Worm (Caenorhabditis elegans): ENCODE measurements around the gene F56D6.8.
"Not testable (repeated sequence)": the region's sequence is repeated elsewhere in the genome, so short reads cannot be mapped to it uniquely, and the experiment has no call there.

The F56D6.8 gene

ce11 chrIV:3894004-3894480 lies at the start of gene F56D6.8:
Gene F56D6.8, minus strand, starts transcription at chrIV:3894430.
- peak in 1 of 2 experiments; percentile 74 for TF ChIP-seq unc-62 (GFP tag; optimal IDR thresholded peaks at IDR 0.05 in 1 of 2)
- no peak for TF ChIP-seq unc-62 (tag; optimal IDR thresholded peaks at IDR 0.05)
- TF ChIP-seq nhr-77 (tag; optimal IDR thresholded peaks at IDR 0.05): no peak

ce11 chrIV:3943003-3943402 lies 48.8 kb upstream of the F56D6.8 start, which contains the start of gene Y46C8AL.11:
Gene Y46C8AL.11, plus strand, starts transcription at chrIV:3943303.
- TF ChIP-seq mxl-3 (GFP tag; optimal IDR thresholded peaks at IDR 0.05) (no peak), daf-8 (GFP tag; IDR thresholded peaks at IDR 0.05) (no peak), zag-1 (tag; optimal IDR thresholded peaks at IDR 0.05) (no peak), saeg-2 (GFP tag; IDR thresholded peaks at IDR 0.05) (no peak), Y105C5A.15 (GFP tag; IDR thresholded peaks at IDR 0.05) (no peak)

- TF ChIP-seq pqm-1 (tag; optimal IDR thresholded peaks at IDR 0.05) (peak; percentile 6), fos-1 (tag; optimal IDR thresholded peaks at IDR 0.05) (no peak), nhr-28 (tag; optimal IDR thresholded peaks at IDR 0.05) (peak; percentile 87), madf-5 (GFP tag; IDR thresholded peaks at IDR 0.05) (no peak), ceh-82 (tag; optimal IDR thresholded peaks at IDR 0.05) (no peak), F26F4.8 (GFP tag; conservative IDR thresholded peaks at IDR 0.05) (no peak), unc-39 (tag; optimal IDR thresholded peaks at IDR 0.05) (no peak), nhr-77 (tag; optimal IDR thresholded peaks at IDR 0.05) (peak; percentile 54), aha-1 (tag) (peak; percentile 87), unc-62 (GFP tag; optimal IDR thresholded peaks at IDR 0.05 in 1 of 2) (peak in 1 of 2 experiments; percentile 35), unc-62 (tag; optimal IDR thresholded peaks at IDR 0.05) (no peak), daf-8 (GFP tag; IDR thresholded peaks at IDR 0.05) (no peak)
Observed at ce11 chrIV:3941658-3942328, 47.6 kb upstream of the F56D6.8 start, which contains the start of gene clec-174. Gene clec-174, minus strand, starts transcription at chrIV:3941708.

- TF ChIP-seq hif-1 (tag; optimal IDR thresholded peaks at IDR 0.05) (no peak), aha-1 (tag) (peak; percentile 57), unc-62 (GFP tag; optimal IDR thresholded peaks at IDR 0.05 in 1 of 2) (peak in 1 of 2 experiments; percentile 55), unc-62 (tag; optimal IDR thresholded peaks at IDR 0.05) (no peak), F37D6.2 (tag; optimal IDR thresholded peaks at IDR 0.05) (no peak)
Observed at ce11 chrIV:3937097-3937496, 42.9 kb upstream of the F56D6.8 start, which contains the start of gene clec-71. Gene clec-71, plus strand, starts transcription at chrIV:3937458.

ce11 chrIV:3932408-3932807 lies 38.2 kb upstream of the F56D6.8 start, which contains the start of gene clec-70:
Gene clec-70, plus strand, starts transcription at chrIV:3932708.
- not testable (repeated sequence) for TF ChIP-seq nhr-77 (tag; optimal IDR thresholded peaks at IDR 0.05); Y75B8A.6 (GFP tag; IDR thresholded peaks at IDR 0.05); D1046.2 (GFP tag; IDR thresholded peaks at IDR 0.05)

ce11 chrIV:3926117-3926516 lies 31.9 kb upstream of the F56D6.8 start, which contains the start of gene clec-68:
Gene clec-68, plus strand, starts transcription at chrIV:3926417.
- TF ChIP-seq nhr-237 (tag; optimal IDR thresholded peaks at IDR 0.05): no peak
- no peak for TF ChIP-seq dpl-1 (GFP tag; optimal IDR thresholded peaks at IDR 0.05)
- TF ChIP-seq F10B5.3 (tag; optimal IDR thresholded peaks at IDR 0.05): no peak
- TF ChIP-seq fos-1 (tag; optimal IDR thresholded peaks at IDR 0.05): no peak
- no peak for TF ChIP-seq nhr-10 (tag; optimal IDR thresholded peaks at IDR 0.05)
- no peak for TF ChIP-seq F26F4.8 (GFP tag; conservative IDR thresholded peaks at IDR 0.05)
- TF ChIP-seq cey-2 (tag; optimal IDR thresholded peaks at IDR 0.05; ENCODE audit: borderline replicate concordance, insufficient read depth): no peak
- no peak for TF ChIP-seq nhr-41 (GFP tag; IDR thresholded peaks at IDR 0.05)
- TF ChIP-seq ZK337.2 (GFP tag; IDR thresholded peaks at IDR 0.05): no peak
- TF ChIP-seq ztf-11 (tag; optimal IDR thresholded peaks at IDR 0.05): no peak
- no peak for TF ChIP-seq spr-3 (GFP tag; optimal IDR thresholded peaks at IDR 0.05)

Measured in whole organism, L4 larva.